Worm (Caenorhabditis elegans): ENCODE results near the gene F49F1.11.
"Not testable (repeated sequence)": the region's sequence is repeated elsewhere in the genome, so short reads cannot be mapped to it uniquely, and the experiment has no call there.

The F49F1.11 gene

ce11 chrIV:4141311-4141710 lies at the start of gene F49F1.11:
TSS of gene F49F1.11 (minus strand) at chrIV:4141411.
- TF ChIP-seq mxl-1 (tag; optimal IDR thresholded peaks at IDR 0.05) (no peak), ama-1 (optimal IDR thresholded peaks at IDR 0.05) (no peak), ama-1 (GFP tag; optimal IDR thresholded peaks at IDR 0.05) (no peak), sea-2 (GFP tag; IDR thresholded peaks at IDR 0.05) (no peak), rpc-1 (optimal IDR thresholded peaks at IDR 0.05) (no peak), rpc-1 (tag; optimal IDR thresholded peaks at IDR 0.05) (no peak), K11D2.4 (GFP tag; IDR thresholded peaks at IDR 0.05) (no peak)

DNA sequence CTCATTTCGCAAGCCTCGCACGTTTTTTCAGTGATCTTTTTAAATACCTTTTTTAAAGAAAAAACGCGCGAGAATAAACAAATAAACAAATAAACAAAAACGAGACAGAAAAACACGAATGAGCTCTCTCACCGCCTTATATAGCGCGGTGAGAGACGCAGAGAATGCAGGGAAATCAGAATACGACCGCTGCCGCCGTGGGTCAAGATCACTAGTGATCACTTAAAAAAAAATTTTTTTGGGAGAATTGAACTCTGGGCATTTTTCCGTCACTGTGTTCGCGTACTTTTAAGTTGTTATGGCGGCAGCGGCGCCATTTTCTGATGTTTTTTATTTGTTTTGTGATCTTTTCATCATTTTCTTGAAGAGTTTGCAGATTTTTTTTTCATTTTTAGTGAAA lies 46.7 kb upstream of the F49F1.11 start:
- TF ChIP-seq madf-6 (GFP tag; IDR thresholded peaks at IDR 0.05) = peak; percentile 62
- peak; percentile 75 for TF ChIP-seq xnd-1 (tag; optimal IDR thresholded peaks at IDR 0.05)

DNA sequence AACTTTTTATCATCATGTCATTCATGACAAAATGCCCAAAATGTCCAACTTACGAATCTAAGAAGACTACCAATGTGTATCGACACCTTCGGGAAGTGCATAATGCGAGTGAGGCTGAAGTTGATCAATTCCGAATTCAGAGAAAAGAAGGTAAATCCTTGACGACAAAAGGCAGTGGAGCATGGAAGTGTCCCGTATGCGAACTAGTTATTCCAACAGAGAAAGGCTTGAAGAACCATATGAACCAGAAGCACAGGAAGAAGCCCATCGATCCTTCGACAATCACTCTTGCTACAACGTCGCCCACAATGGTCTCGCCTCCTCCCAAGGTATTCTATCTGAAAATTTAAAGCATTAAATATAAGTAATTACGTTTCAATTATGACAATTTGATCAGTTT lies 44.9 kb upstream of the F49F1.11 start, which contains the start of gene K08D10.11:
Gene K08D10.11 (minus strand): TSS at position 101 of the 400 bp plus-strand sequence.
- TF ChIP-seq tbx-9 (tag; optimal IDR thresholded peaks at IDR 0.05; ENCODE audit: borderline replicate concordance); mes-4 (tag; optimal IDR thresholded peaks at IDR 0.05); let-607 (tag; optimal IDR thresholded peaks at IDR 0.05): not testable (repeated sequence)

- TF ChIP-seq nfyb-1 (GFP tag; IDR thresholded peaks at IDR 0.05) (peak; percentile 98), cebp-1 (GFP tag; IDR thresholded peaks at IDR 0.05) (peak; percentile 76), cebp-1 (tag; optimal IDR thresholded peaks at IDR 0.05) (peak; percentile 7), lir-1 (GFP tag; conservative IDR thresholded peaks at IDR 0.05) (peak; percentile 43; the same call in 1 of the 2 replicates), hmg-1.2 (GFP tag; IDR thresholded peaks at IDR 0.05) (peak; percentile 96), attf-5 (GFP tag; optimal IDR thresholded peaks at IDR 0.05) (peak; percentile 12), ceh-91 (GFP tag; IDR thresholded peaks at IDR 0.05) (peak; percentile 63; the same call in 1 of the 2 replicates), ceh-40 (GFP tag; IDR thresholded peaks at IDR 0.05) (0 out of 2 replicates have a peak, but pooled peaks have one; percentile 25), madf-6 (GFP tag; IDR thresholded peaks at IDR 0.05) (peak; percentile 49), ceh-100 (GFP tag; IDR thresholded peaks at IDR 0.05) (peak; percentile 82), egl-18 (GFP tag; IDR thresholded peaks at IDR 0.05) (peak; percentile 82), C06A6.2 (GFP tag; conservative IDR thresholded peaks at IDR 0.05) (peak; percentile 89), egl-44 (GFP tag; IDR thresholded peaks at IDR 0.05) (0 out of 2 replicates have a peak, but pooled peaks have one; percentile 45), Y53G8AR.9 (GFP tag; conservative IDR thresholded peaks at IDR 0.05) (peak; percentile 93), F33H1.4 (GFP tag; IDR thresholded peaks at IDR 0.05) (peak; percentile 81), bed-2 (GFP tag; IDR thresholded peaks at IDR 0.05) (peak; percentile 83), mcd-1 (GFP tag; IDR thresholded peaks at IDR 0.05) (peak; percentile 100), pbrm-1 (GFP tag; IDR thresholded peaks at IDR 0.05) (peak; percentile 93), madf-3 (GFP tag; IDR thresholded peaks at IDR 0.05) (0 out of 2 replicates have a peak, but pooled peaks have one; percentile 8), F37B4.10 (GFP tag; IDR thresholded peaks at IDR 0.05) (0 out of 2 replicates have a peak, but pooled peaks have one; percentile 68), rcor-1 (GFP tag; IDR thresholded peaks at IDR 0.05) (peak; percentile 93), lin-26 (GFP tag; IDR thresholded peaks at IDR 0.05) (peak; percentile 74; the same call in 1 of the 2 replicates), K11D2.4 (GFP tag; IDR thresholded peaks at IDR 0.05) (peak; percentile 96), Y67H2A.10 (GFP tag; conservative IDR thresholded peaks at IDR 0.05) (0 out of 2 replicates have a peak, but pooled peaks have one; percentile 44), let-526 (GFP tag; IDR thresholded peaks at IDR 0.05) (peak; percentile 81), ekl-4 (GFP tag; IDR thresholded peaks at IDR 0.05) (peak; percentile 82), Y56A3A.18 (GFP tag; IDR thresholded peaks at IDR 0.05) (0 out of 2 replicates have a peak, but pooled peaks have one; percentile 51), hmg-20 (GFP tag; IDR thresholded peaks at IDR 0.05) (peak; percentile 72), sea-2 (GFP tag; IDR thresholded peaks at IDR 0.05) (peak; percentile 75; the same call in 1 of the 2 replicates), ztf-6 (GFP tag; IDR thresholded peaks at IDR 0.05) (peak; percentile 80), hsf-1 (GFP tag; IDR thresholded peaks at IDR 0.05) (peak; percentile 42; the same call in 1 of the 2 replicates), Y79H2A.3 (GFP tag; conservative IDR thresholded peaks at IDR 0.05) (peak; percentile 75; the same call in 1 of the 2 replicates), ztf-28 (GFP tag; IDR thresholded peaks at IDR 0.05) (0 out of 2 replicates have a peak, but pooled peaks have one; percentile 56), attf-3 (GFP tag; conservative IDR thresholded peaks at IDR 0.05) (peak; percentile 81), D2030.7 (GFP tag; IDR thresholded peaks at IDR 0.05) (peak; percentile 21; the same call in 1 of the 2 replicates)
These were observed 43.6 kb upstream of the F49F1.11 start for ce11 chrIV:4184767-4185166.

Measured in whole organism, young adult.